Worm (Caenorhabditis elegans): ENCODE results near the gene F14H12.8.

The F14H12.8 gene

ce11 chrX:4386493-4386892 lies 21.7 kb upstream of the F14H12.8 start:
- no peak for TF ChIP-seq dox-1 (GFP tag; IDR thresholded peaks at IDR 0.05)
- no peak for TF ChIP-seq lin-35 (GFP tag; optimal IDR thresholded peaks at IDR 0.05)
- no peak for TF ChIP-seq rcor-1 (GFP tag; IDR thresholded peaks at IDR 0.05)
- TF ChIP-seq pbrm-1 (GFP tag; IDR thresholded peaks at IDR 0.05): no peak
- TF ChIP-seq F57C9.4 (tag; optimal IDR thresholded peaks at IDR 0.05): no peak
- TF ChIP-seq sptf-2 (GFP tag; optimal IDR thresholded peaks at IDR 0.05): no peak
- TF ChIP-seq lag-1 (GFP tag; IDR thresholded peaks at IDR 0.05): no peak
- TF ChIP-seq pha-4 (tag; optimal IDR thresholded peaks at IDR 0.05): no peak
- no peak for TF ChIP-seq chd-7 (tag; optimal IDR thresholded peaks at IDR 0.05)
- TF ChIP-seq egl-44 (GFP tag; IDR thresholded peaks at IDR 0.05): no peak
- TF ChIP-seq hlh-12 (tag; optimal IDR thresholded peaks at IDR 0.05): no peak
- TF ChIP-seq nfya-2 (GFP tag; IDR thresholded peaks at IDR 0.05): no peak
- TF ChIP-seq ekl-4 (GFP tag; IDR thresholded peaks at IDR 0.05): no peak
- no peak for TF ChIP-seq ceh-58 (GFP tag; IDR thresholded peaks at IDR 0.05)
- no peak for TF ChIP-seq attf-5 (GFP tag; optimal IDR thresholded peaks at IDR 0.05)

ce11 chrX:4383316-4383936 lies 18.6 kb upstream of the F14H12.8 start, which contains the start of gene lst-2:
Gene lst-2 (minus strand): TSS chrX:4383366.
- no peak for TF ChIP-seq F37B4.10 (GFP tag; IDR thresholded peaks at IDR 0.05)
- TF ChIP-seq zfh-2 (GFP tag; conservative IDR thresholded peaks at IDR 0.05): peak; percentile 79
- peak; percentile 27; the same call in 1 of the 2 replicates for TF ChIP-seq mcd-1 (GFP tag; IDR thresholded peaks at IDR 0.05)
- TF ChIP-seq egrh-3 (GFP tag; IDR thresholded peaks at IDR 0.05): peak; percentile 90; the same call in 1 of the 2 replicates
- TF ChIP-seq ets-4 (GFP tag; optimal IDR thresholded peaks at IDR 0.05): no peak

- TF ChIP-seq bed-1 (GFP tag; IDR thresholded peaks at IDR 0.05) (no peak), ztf-26 (tag; optimal IDR thresholded peaks at IDR 0.05) (no peak), athp-1 (tag; optimal IDR thresholded peaks at IDR 0.05) (no peak), dox-1 (GFP tag; IDR thresholded peaks at IDR 0.05) (no peak), nfya-1 (tag; optimal IDR thresholded peaks at IDR 0.05; ENCODE audit: borderline replicate concordance, insufficient read depth) (no peak), sdz-38 (tag; optimal IDR thresholded peaks at IDR 0.05) (no peak), ccch-3 (GFP tag; optimal IDR thresholded peaks at IDR 0.05) (no peak), rpc-1 (optimal IDR thresholded peaks at IDR 0.05) (no peak), rpc-1 (tag; optimal IDR thresholded peaks at IDR 0.05) (no peak), ztf-3 (GFP tag; optimal IDR thresholded peaks at IDR 0.05) (no peak), nhr-179 (tag; optimal IDR thresholded peaks at IDR 0.05) (no peak), F22D6.2 (tag; optimal IDR thresholded peaks at IDR 0.05) (no peak)
Observed at ce11 chrX:4377689-4378088, 12.9 kb upstream of the F14H12.8 start, which contains the start of gene R160.12. Gene R160.12 (minus strand): TSS chrX:4377789.

ce11 chrX:4376801-4377200 lies 12.0 kb upstream of the F14H12.8 start, which contains the start of gene R160.2:
Gene R160.2 (minus strand): TSS chrX:4376901.
- TF ChIP-seq lir-1 (GFP tag; conservative IDR thresholded peaks at IDR 0.05): no peak
- TF ChIP-seq let-526 (GFP tag; IDR thresholded peaks at IDR 0.05): no peak
- no peak for TF ChIP-seq die-1 (tag; optimal IDR thresholded peaks at IDR 0.05)
- TF ChIP-seq cebp-1 (GFP tag; IDR thresholded peaks at IDR 0.05): no peak
- TF ChIP-seq cebp-1 (tag; optimal IDR thresholded peaks at IDR 0.05): no peak
- TF ChIP-seq snpc-4 (GFP tag; optimal IDR thresholded peaks at IDR 0.05): no peak
- TF ChIP-seq snpc-4 (tag; optimal IDR thresholded peaks at IDR 0.05): no peak
- TF ChIP-seq athp-1 (tag; optimal IDR thresholded peaks at IDR 0.05): no peak
- TF ChIP-seq C17E4.6 (GFP tag; IDR thresholded peaks at IDR 0.05): no peak
- TF ChIP-seq hlh-26 (GFP tag; conservative IDR thresholded peaks at IDR 0.05): no peak
- no peak for TF ChIP-seq C06A6.2 (GFP tag; conservative IDR thresholded peaks at IDR 0.05)
- TF ChIP-seq Y79H2A.3 (GFP tag; conservative IDR thresholded peaks at IDR 0.05): no peak

Data from whole organism, young adult.